Worm (Caenorhabditis elegans): ENCODE data around the gene nucb-1.
A peak's percentile ranks its signal among the peaks of the same experiment; 100 is the strongest.

The nucb-1 gene

ce11 chrX:10184708-10185107 lies 12.8 kb upstream of the nucb-1 start:
- TF ChIP-seq tra-4 (tag; optimal IDR thresholded peaks at IDR 0.05) (no peak), pes-1 (GFP tag; IDR thresholded peaks at IDR 0.05) (no peak), hmbx-1 (tag; optimal IDR thresholded peaks at IDR 0.05) (no peak), sea-1 (GFP tag; conservative IDR thresholded peaks at IDR 0.05) (no peak), flt-1 (GFP tag; IDR thresholded peaks at IDR 0.05) (no peak), ama-1 (optimal IDR thresholded peaks at IDR 0.05) (no peak), hnd-1 (tag; optimal IDR thresholded peaks at IDR 0.05) (no peak), ceh-36 (tag; optimal IDR thresholded peaks at IDR 0.05) (no peak), tbx-11 (GFP tag; IDR thresholded peaks at IDR 0.05) (no peak), scrt-1 (GFP tag; IDR thresholded peaks at IDR 0.05) (no peak), aly-1 (tag; optimal IDR thresholded peaks at IDR 0.05) (no peak), F13C5.2 (tag; optimal IDR thresholded peaks at IDR 0.05) (no peak), hmg-4 (GFP tag; optimal IDR thresholded peaks at IDR 0.05) (no peak), tbx-37 (GFP tag; conservative IDR thresholded peaks at IDR 0.05) (no peak), B0310.2 (tag; optimal IDR thresholded peaks at IDR 0.05) (no peak), ets-7 (tag; optimal IDR thresholded peaks at IDR 0.05) (no peak), ceh-13 (GFP tag; optimal IDR thresholded peaks at IDR 0.05) (no peak)

ce11 chrX:10188493-10188895 lies 9.0 kb upstream of the nucb-1 start:
- TF ChIP-seq ets-7 (tag; optimal IDR thresholded peaks at IDR 0.05) (peak; percentile 42), pes-1 (GFP tag; IDR thresholded peaks at IDR 0.05) (no peak), B0310.2 (tag; optimal IDR thresholded peaks at IDR 0.05) (peak; percentile 82), hmg-4 (GFP tag; optimal IDR thresholded peaks at IDR 0.05) (peak; percentile 97), F13C5.2 (tag; optimal IDR thresholded peaks at IDR 0.05) (peak; percentile 47), tbx-11 (GFP tag; IDR thresholded peaks at IDR 0.05) (no peak), aly-1 (tag; optimal IDR thresholded peaks at IDR 0.05) (peak; percentile 75), tbx-37 (GFP tag; conservative IDR thresholded peaks at IDR 0.05) (no peak), tra-4 (tag; optimal IDR thresholded peaks at IDR 0.05) (no peak), flt-1 (GFP tag; IDR thresholded peaks at IDR 0.05) (0 out of 2 replicates have a peak, but pooled peaks have one; percentile 14), sea-1 (GFP tag; conservative IDR thresholded peaks at IDR 0.05) (peak; percentile 55; the same call in 1 of the 2 replicates), scrt-1 (GFP tag; IDR thresholded peaks at IDR 0.05) (no peak)

ce11 chrX:10189244-10189643 lies 8.3 kb upstream of the nucb-1 start:
- TF ChIP-seq ceh-36 (tag; optimal IDR thresholded peaks at IDR 0.05), result no peak
- no peak for TF ChIP-seq sea-1 (GFP tag; conservative IDR thresholded peaks at IDR 0.05)
- TF ChIP-seq flt-1 (GFP tag; IDR thresholded peaks at IDR 0.05), result no peak

- no peak for TF ChIP-seq scrt-1 (GFP tag; IDR thresholded peaks at IDR 0.05)
- TF ChIP-seq sea-1 (GFP tag; conservative IDR thresholded peaks at IDR 0.05), result no peak
- TF ChIP-seq ets-7 (tag; optimal IDR thresholded peaks at IDR 0.05), result no peak
- no peak for TF ChIP-seq flt-1 (GFP tag; IDR thresholded peaks at IDR 0.05)
- no peak for TF ChIP-seq hmg-4 (GFP tag; optimal IDR thresholded peaks at IDR 0.05)
- no peak for TF ChIP-seq tbx-11 (GFP tag; IDR thresholded peaks at IDR 0.05)
- TF ChIP-seq tra-4 (tag; optimal IDR thresholded peaks at IDR 0.05), result no peak
- TF ChIP-seq hnd-1 (tag; optimal IDR thresholded peaks at IDR 0.05), result no peak
- TF ChIP-seq aly-1 (tag; optimal IDR thresholded peaks at IDR 0.05), result no peak
- no peak for TF ChIP-seq B0310.2 (tag; optimal IDR thresholded peaks at IDR 0.05)
Observed at ce11 chrX:10189805-10190204, 7.7 kb upstream of the nucb-1 start.

- TF ChIP-seq flt-1 (GFP tag; IDR thresholded peaks at IDR 0.05) (no peak), ceh-13 (GFP tag; optimal IDR thresholded peaks at IDR 0.05) (no peak), tbx-11 (GFP tag; IDR thresholded peaks at IDR 0.05) (no peak), hmbx-1 (tag; optimal IDR thresholded peaks at IDR 0.05) (no peak), ets-7 (tag; optimal IDR thresholded peaks at IDR 0.05) (no peak), pes-1 (GFP tag; IDR thresholded peaks at IDR 0.05) (no peak), scrt-1 (GFP tag; IDR thresholded peaks at IDR 0.05) (no peak), tra-4 (tag; optimal IDR thresholded peaks at IDR 0.05) (no peak)
Observed at ce11 chrX:10194327-10195096, 3.0 kb upstream of the nucb-1 start, which contains the start of gene myrf-2. TSS of gene myrf-2 (minus strand) at chrX:10194377.

- TF ChIP-seq hmg-4 (GFP tag; optimal IDR thresholded peaks at IDR 0.05) (no peak), ama-1 (optimal IDR thresholded peaks at IDR 0.05) (no peak), pes-1 (GFP tag; IDR thresholded peaks at IDR 0.05) (no peak), tra-4 (tag; optimal IDR thresholded peaks at IDR 0.05) (no peak), hmbx-1 (tag; optimal IDR thresholded peaks at IDR 0.05) (no peak), F13C5.2 (tag; optimal IDR thresholded peaks at IDR 0.05) (no peak), flt-1 (GFP tag; IDR thresholded peaks at IDR 0.05) (no peak), scrt-1 (GFP tag; IDR thresholded peaks at IDR 0.05) (no peak), ceh-13 (GFP tag; optimal IDR thresholded peaks at IDR 0.05) (no peak)
Observed at ce11 chrX:10199202-10199601, 1.7 kb downstream of the nucb-1 start.

ce11 chrX:10203501-10203900 lies 6.0 kb downstream of the nucb-1 start:
- no peak for TF ChIP-seq sea-1 (GFP tag; conservative IDR thresholded peaks at IDR 0.05)
- TF ChIP-seq pes-1 (GFP tag; IDR thresholded peaks at IDR 0.05), result peak; percentile 51; the same call in 1 of the 2 replicates
- peak; percentile 11 for TF ChIP-seq ceh-13 (GFP tag; optimal IDR thresholded peaks at IDR 0.05)
- no peak for TF ChIP-seq hmbx-1 (tag; optimal IDR thresholded peaks at IDR 0.05)
- TF ChIP-seq F13C5.2 (tag; optimal IDR thresholded peaks at IDR 0.05), result no peak
- TF ChIP-seq tra-4 (tag; optimal IDR thresholded peaks at IDR 0.05), result no peak

Measured in whole organism, early embryonic.